Worm (Caenorhabditis elegans): Measurements from ENCODE around the gene F35H12.6.

- TF ChIP-seq zfh-2 (GFP tag; conservative IDR thresholded peaks at IDR 0.05) = no peak
- no peak for TF ChIP-seq him-1 (tag; optimal IDR thresholded peaks at IDR 0.05)
- no peak for TF ChIP-seq dox-1 (GFP tag; IDR thresholded peaks at IDR 0.05)
- TF ChIP-seq Y56A3A.18 (GFP tag; IDR thresholded peaks at IDR 0.05) = no peak
- no peak for TF ChIP-seq akir-1 (GFP tag; optimal IDR thresholded peaks at IDR 0.05)
- TF ChIP-seq D2030.7 (GFP tag; IDR thresholded peaks at IDR 0.05) = no peak
- no peak for TF ChIP-seq lag-1 (GFP tag; IDR thresholded peaks at IDR 0.05)
- TF ChIP-seq dpl-1 (GFP tag; optimal IDR thresholded peaks at IDR 0.05) = no peak
- no peak for TF ChIP-seq xnd-1 (tag; optimal IDR thresholded peaks at IDR 0.05)
- TF ChIP-seq efl-1 (GFP tag; optimal IDR thresholded peaks at IDR 0.05) = no peak
These were observed 19.8 kb downstream of the F35H12.6 start for ce11 chrX:932874-933273.

All from whole organism, young adult.